Fruit fly (Drosophila melanogaster): ENCODE measurements around the gene Gyc32E.

The Gyc32E gene

dm6 chr2L:11192691-11193090 is 43.8 kb upstream of the Gyc32E start (continued):
- TF ChIP-seq CG10147 (GFP tag; optimal IDR thresholded peaks at IDR 0.05) (no peak), Dek (tag; optimal IDR thresholded peaks at IDR 0.05) (no peak), bsh (GFP tag; optimal IDR thresholded peaks at IDR 0.05) (peak in 1 of 2 experiments; percentile 91), CG12236 (GFP tag; optimal IDR thresholded peaks at IDR 0.05) (peak; percentile 50), Bdp1 (GFP tag; optimal IDR thresholded peaks at IDR 0.05) (peak; percentile 37), gfzf (GFP tag; optimal IDR thresholded peaks at IDR 0.05) (no peak), D (optimal IDR thresholded peaks at IDR 0.05) (no peak), D (GFP tag; optimal IDR thresholded peaks at IDR 0.05) (peak; percentile 43), CG3163 (GFP tag; optimal IDR thresholded peaks at IDR 0.05) (peak; percentile 3), CG10431 (GFP tag; optimal IDR thresholded peaks at IDR 0.05) (no peak), Tbp (GFP tag; optimal IDR thresholded peaks at IDR 0.05) (no peak), dmrt99B (tag; optimal IDR thresholded peaks at IDR 0.05) (peak; percentile 70), CG1233 (GFP tag; optimal IDR thresholded peaks at IDR 0.05) (peak; percentile 40), CG1832 (GFP tag; optimal IDR thresholded peaks at IDR 0.05) (no peak), CG7786 (GFP tag; optimal IDR thresholded peaks at IDR 0.05) (peak; percentile 31), CG8478 (optimal IDR thresholded peaks at IDR 0.05) (no peak), Vsx1 (GFP tag; optimal IDR thresholded peaks at IDR 0.05) (peak; percentile 48), CG31441 (GFP tag; IDR thresholded peaks at IDR 0.05) (peak; percentile 64), shn (GFP tag; optimal IDR thresholded peaks at IDR 0.05) (peak; percentile 34), br (optimal IDR thresholded peaks at IDR 0.05) (no peak), CG10321 (GFP tag; IDR thresholded peaks at IDR 0.05) (no peak), Side (GFP tag; optimal IDR thresholded peaks at IDR 0.05) (no peak), crc (GFP tag; optimal IDR thresholded peaks at IDR 0.05) (no peak), CG15696 (tag; optimal IDR thresholded peaks at IDR 0.05) (peak; percentile 19), CG11723 (GFP tag; optimal IDR thresholded peaks at IDR 0.05) (peak; percentile 57), CG7372 (GFP tag; IDR thresholded peaks at IDR 0.05) (no peak), en (GFP tag; optimal IDR thresholded peaks at IDR 0.05) (no peak), Asciz (GFP tag; optimal IDR thresholded peaks at IDR 0.05) (peak; percentile 14), zen (tag; optimal IDR thresholded peaks at IDR 0.05) (peak; percentile 27), sqz (GFP tag; optimal IDR thresholded peaks at IDR 0.05) (no peak), nmo (GFP tag; optimal IDR thresholded peaks at IDR 0.05) (peak; percentile 57), chn (GFP tag; optimal IDR thresholded peaks at IDR 0.05) (peak; percentile 69), CG16815 (GFP tag; optimal IDR thresholded peaks at IDR 0.05) (peak; percentile 46), CG14860 (GFP tag; IDR thresholded peaks at IDR 0.05; ENCODE audit: partially characterized antibody) (no peak), hkb (optimal IDR thresholded peaks at IDR 0.05) (no peak), hkb (GFP tag; IDR thresholded peaks at IDR 0.05) (peak; percentile 77), Lim3 (GFP tag; IDR thresholded peaks at IDR 0.05) (no peak), stwl (tag; optimal IDR thresholded peaks at IDR 0.05) (no peak), Sry-β (GFP tag; optimal IDR thresholded peaks at IDR 0.05) (no peak), cas (GFP tag; IDR thresholded peaks at IDR 0.05) (no peak), zfh2 (GFP tag; optimal IDR thresholded peaks at IDR 0.05) (no peak), CG10267 (tag; optimal IDR thresholded peaks at IDR 0.05) (peak; percentile 36), lab (GFP tag; optimal IDR thresholded peaks at IDR 0.05) (no peak), Gsc (GFP tag; IDR thresholded peaks at IDR 0.05) (0 out of 2 replicates have a peak, but pooled peaks have one; percentile 20), ac (GFP tag; optimal IDR thresholded peaks at IDR 0.05) (no peak), sna (GFP tag; IDR thresholded peaks at IDR 0.05; ENCODE audit: partially characterized antibody) (no peak), CG9609 (GFP tag; optimal IDR thresholded peaks at IDR 0.05) (peak; percentile 29), GATAe (GFP tag; conservative IDR thresholded peaks at IDR 0.05) (no peak), grau (tag; optimal IDR thresholded peaks at IDR 0.05) (peak; percentile 66), CG12071 (GFP tag; optimal IDR thresholded peaks at IDR 0.05) (no peak), CG14441 (GFP tag; IDR thresholded peaks at IDR 0.05) (peak; percentile 61; the same call in 1 of the 2 replicates), C15 (GFP tag; IDR thresholded peaks at IDR 0.05) (no peak)

All from whole organism, embryonic.